Worm (Caenorhabditis elegans) whole organism, mixed stage, embryonic: ENCODE results near the gene bec-1.

Experiments
- M03D4.4 ChIP-seq: sonication (generic microtip); optimal IDR thresholded peaks from 2 replicates; lab custom pipeline; 2017; ENCODE audit warnings: mild to moderate bottlenecking, missing genetic modification characterization, missing compliant biosample characterization
- bed-3 ChIP-seq: fragments of 200-800 bp; sonication (Bioruptor generic); optimal IDR thresholded peaks from 3 replicates; lab custom pipeline; 2018; ENCODE audit warnings: mild to moderate bottlenecking, missing genetic modification characterization, moderate library complexity, missing compliant biosample characterization
- blmp-1 ChIP-seq: fragments of 150-350 bp; optimal IDR thresholded peaks from 2 replicates; lab custom pipeline; 2014; ENCODE audit warnings: missing biosample characterization, missing genetic modification characterization
- ceh-39 ChIP-seq: fragments of 150-350 bp; optimal IDR thresholded peaks from 2 replicates; lab custom pipeline; 2014; ENCODE audit warnings: missing biosample characterization, missing genetic modification characterization
- ceh-83 ChIP-seq: fragments of 200-800 bp; sonication (Bioruptor generic); optimal IDR thresholded peaks from 2 replicates; lab custom pipeline; 2018; ENCODE audit warnings: mild to moderate bottlenecking, missing genetic modification characterization, missing compliant biosample characterization
- ces-1 ChIP-seq: fragments of 150-350 bp; optimal IDR thresholded peaks from 2 replicates; lab custom pipeline; 2014; ENCODE audit warnings: missing biosample characterization, missing genetic modification reagents, missing genetic modification characterization
- cnd-1 ChIP-seq: fragments of 200-800 bp; sonication (Bioruptor generic); optimal IDR thresholded peaks from 2 replicates; lab custom pipeline; 2018; ENCODE audit warnings: mild to moderate bottlenecking, missing genetic modification characterization, missing compliant biosample characterization
- elt-1 ChIP-seq: sonication (generic microtip); optimal IDR thresholded peaks from 2 replicates; lab custom pipeline; 2017; ENCODE audit warnings: missing genetic modification characterization, mild to moderate bottlenecking, missing compliant biosample characterization, antibody characterized with exemption, moderate library complexity, borderline replicate concordance; ENCODE audit not compliant: insufficient read depth
- elt-3 ChIP-seq: fragments of 150-350 bp; optimal IDR thresholded peaks from 2 replicates; lab custom pipeline; 2014; ENCODE audit warnings: missing biosample characterization, missing genetic modification characterization
- flh-1 ChIP-seq: fragments of 200-800 bp; sonication (Bioruptor generic); optimal IDR thresholded peaks from 2 replicates; lab custom pipeline; 2018; ENCODE audit warnings: mild to moderate bottlenecking, missing genetic modification characterization, moderate library complexity, missing compliant biosample characterization
- ham-2 ChIP-seq: fragments of 200-800 bp; sonication (Bioruptor generic); optimal IDR thresholded peaks from 2 replicates; lab custom pipeline; 2018; ENCODE audit warnings: mild to moderate bottlenecking, missing genetic modification characterization, missing compliant biosample characterization
- hlh-1 ChIP-seq: fragments of 150-350 bp; optimal IDR thresholded peaks from 2 replicates; lab custom pipeline; 2014; ENCODE audit warnings: missing biosample characterization, missing genetic modification reagents, missing genetic modification characterization
- lin-13 ChIP-seq: fragments of 150-350 bp; optimal IDR thresholded peaks from 2 replicates; lab custom pipeline; 2014; ENCODE audit warnings: missing biosample characterization, missing genetic modification characterization
- lin-32 ChIP-seq: fragments of 200-800 bp; sonication (Bioruptor generic); optimal IDR thresholded peaks from 2 replicates; lab custom pipeline; 2018; ENCODE audit warnings: mild to moderate bottlenecking, missing genetic modification characterization, missing compliant biosample characterization
- lsy-2 ChIP-seq: fragments of 150-350 bp; optimal IDR thresholded peaks from 2 replicates; lab custom pipeline; 2014; ENCODE audit warnings: missing biosample characterization, missing genetic modification characterization
- mab-5 ChIP-seq: fragments of 150-350 bp; optimal IDR thresholded peaks from 2 replicates; lab custom pipeline; 2014; ENCODE audit warnings: missing biosample characterization, missing genetic modification characterization
- mep-1 ChIP-seq: fragments of 150-350 bp; optimal IDR thresholded peaks from 2 replicates; lab custom pipeline; 2017; ENCODE audit warnings: missing biosample characterization, missing genetic modification reagents, missing genetic modification characterization, inconsistent platforms
- mls-2 ChIP-seq: sonication (generic microtip); optimal IDR thresholded peaks from 2 replicates; lab custom pipeline; 2016; ENCODE audit warnings: mild to moderate bottlenecking, missing genetic modification characterization, moderate library complexity, missing compliant biosample characterization
- nhr-12 ChIP-seq: fragments of 150-350 bp; optimal IDR thresholded peaks from 2 replicates; lab custom pipeline; 2014; ENCODE audit warnings: missing biosample characterization, missing genetic modification characterization
- nhr-2 ChIP-seq: fragments of 150-350 bp; optimal IDR thresholded peaks from 2 replicates; lab custom pipeline; 2014; ENCODE audit warnings: missing biosample characterization, missing genetic modification characterization
- nhr-237 ChIP-seq: fragments of 150-350 bp; optimal IDR thresholded peaks from 2 replicates; lab custom pipeline; 2014; ENCODE audit warnings: missing biosample characterization, missing genetic modification characterization
- nhr-76 ChIP-seq: sonication (generic microtip); optimal IDR thresholded peaks from 2 replicates; lab custom pipeline; 2017; ENCODE audit warnings: missing biosample characterization, missing genetic modification characterization
- pha-4 ChIP-seq: fragments of 150-350 bp; optimal IDR thresholded peaks from 2 replicates; lab custom pipeline; 2018; ENCODE audit warnings: missing biosample characterization, missing genetic modification reagents, missing genetic modification characterization
- sem-2 ChIP-seq: fragments of 200-800 bp; sonication (Bioruptor generic); optimal IDR thresholded peaks from 2 replicates; lab custom pipeline; 2018; ENCODE audit warnings: mild to moderate bottlenecking, missing genetic modification characterization, missing compliant biosample characterization
- snpc-4 ChIP-seq: fragments of 150-350 bp; optimal IDR thresholded peaks from 2 replicates; lab custom pipeline; 2014; ENCODE audit warnings: missing biosample characterization, missing genetic modification characterization
- sptf-1 ChIP-seq: sonication (generic microtip); optimal IDR thresholded peaks from 2 replicates; lab custom pipeline; 2017; ENCODE audit warnings: mild to moderate bottlenecking, missing genetic modification characterization, moderate library complexity, missing compliant biosample characterization
- unc-120 ChIP-seq: sonication (generic microtip); optimal IDR thresholded peaks from 2 replicates; lab custom pipeline; 2017; ENCODE audit warnings: missing genetic modification characterization, missing compliant biosample characterization; ENCODE audit not compliant: poor library complexity, severe bottlenecking
- unc-62 ChIP-seq: fragments of 150-350 bp; optimal IDR thresholded peaks from 2 replicates; lab custom pipeline; 2014; ENCODE audit warnings: missing biosample characterization, missing genetic modification reagents, missing genetic modification characterization
- zip-8 ChIP-seq: fragments of 150-350 bp; optimal IDR thresholded peaks from 2 replicates; lab custom pipeline; 2014; ENCODE audit warnings: missing biosample characterization, missing genetic modification characterization
- ztf-11 ChIP-seq: fragments of 150-350 bp; optimal IDR thresholded peaks from 2 replicates; lab custom pipeline; 2014; ENCODE audit warnings: missing biosample characterization, missing genetic modification characterization

Gene bec-1

DNA sequence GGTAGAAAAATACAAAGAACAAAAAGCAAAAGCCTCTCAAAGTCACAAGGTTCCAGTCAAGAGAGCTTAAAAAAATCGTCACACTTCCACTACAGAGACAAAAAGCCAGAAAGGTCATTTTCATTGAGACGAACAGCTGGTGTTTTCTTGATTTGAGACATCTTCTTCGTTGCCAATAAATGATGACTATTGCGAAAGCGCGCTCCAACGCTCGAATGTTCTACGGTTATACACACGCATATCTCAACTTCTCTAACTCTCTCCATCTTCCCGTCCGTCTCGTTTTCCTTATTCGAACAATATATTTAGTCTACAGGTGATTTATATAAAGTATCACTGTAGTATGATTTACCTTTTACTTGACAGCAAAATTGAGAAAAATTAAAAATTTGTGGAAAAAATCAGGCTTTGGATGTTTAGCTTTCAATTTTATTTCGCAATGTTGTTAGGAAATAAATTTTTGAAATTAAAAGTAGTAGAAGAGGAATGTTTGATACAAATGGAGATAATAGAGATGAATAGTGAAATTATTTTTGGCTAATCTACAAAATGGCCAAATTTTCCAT lies 1.2 kb upstream of the bec-1 start (continued):
- TF ChIP-seq ceh-39 = no peak
- TF ChIP-seq nhr-237 (tag; lab: Kevin White, UChicago) = peak; percentile 4
- TF ChIP-seq sptf-1 (tag; lab: Kevin White, UChicago) = no peak
- TF ChIP-seq mls-2 (tag; lab: Kevin White, UChicago) = no peak
- TF ChIP-seq nhr-76 = no peak
- no peak for TF ChIP-seq ztf-11 (tag; lab: Kevin White, UChicago)
- TF ChIP-seq, all 35 proteins: peak for 8

DNA sequence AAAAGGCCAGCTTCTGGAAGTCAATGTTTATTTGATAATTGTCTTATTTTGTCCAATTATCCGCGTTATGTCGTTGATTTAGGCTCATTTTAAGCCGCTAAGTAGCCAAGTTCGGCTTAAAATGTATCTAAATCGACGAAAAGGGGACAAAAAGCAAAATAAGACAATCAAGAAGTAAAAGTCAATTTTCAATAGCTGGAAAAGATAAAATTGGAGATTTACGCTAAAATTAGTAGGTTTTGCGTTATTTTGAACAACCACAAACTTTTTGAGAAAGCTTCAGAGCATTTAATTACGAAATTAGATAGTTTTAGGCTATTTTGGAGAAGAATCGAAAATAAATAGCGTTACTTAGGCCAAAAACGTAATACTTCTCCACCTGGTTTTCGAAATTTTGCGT lies 1.3 kb downstream of the bec-1 start:
- TF ChIP-seq hlh-1 (tag; lab: Kevin White, UChicago) (no peak), zip-8 (no peak)

DNA sequence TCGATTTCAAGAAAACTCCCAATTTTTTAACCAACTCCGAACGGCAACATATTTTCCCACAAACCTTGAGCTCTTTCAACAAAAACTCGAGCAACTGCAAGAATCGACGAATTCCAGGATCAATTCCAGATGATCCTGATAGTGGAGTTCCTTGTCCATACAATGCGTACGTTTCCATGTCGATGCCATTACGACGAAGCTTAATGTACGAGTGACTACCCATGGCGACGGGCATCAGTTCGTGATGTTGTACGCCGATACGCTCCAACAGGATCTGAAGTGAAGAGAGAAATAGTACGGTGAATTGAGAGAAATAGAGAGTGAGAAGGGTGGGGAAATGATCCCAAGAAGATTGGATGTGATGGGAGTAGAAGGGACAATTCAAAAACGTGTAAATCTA lies 2.2 kb downstream of the bec-1 start:
- TF ChIP-seq ztf-11 (tag; lab: Kevin White, UChicago) (no peak), mab-5 (tag; lab: Kevin White, UChicago) (no peak), nhr-2 (tag; lab: Kevin White, UChicago) (no peak), blmp-1 (tag; lab: Kevin White, UChicago) (no peak), sem-2 (no peak)
- TF ChIP-seq, all 35 proteins: peak for 0

DNA sequence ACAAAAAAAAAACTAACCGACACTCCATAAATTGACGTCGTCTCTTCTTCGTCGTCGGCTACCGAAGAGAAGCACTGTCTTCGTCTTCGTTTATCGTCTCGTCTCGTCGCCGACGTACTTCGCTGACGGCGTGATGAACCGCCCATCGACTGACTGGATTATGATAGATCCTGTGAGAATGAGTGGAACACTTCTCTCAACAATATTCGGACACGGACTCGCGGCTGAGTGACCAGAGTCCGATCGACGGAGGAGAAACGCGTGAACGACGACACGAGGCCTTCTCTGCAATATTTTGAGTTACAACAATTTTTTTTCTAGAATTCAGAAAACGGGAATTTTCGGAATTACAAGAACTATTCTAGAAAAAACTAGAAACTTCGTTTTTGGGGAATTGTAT lies 4.0 kb downstream of the bec-1 start, which contains the start of gene skn-1:
Gene skn-1, minus strand, starts transcription at position 146 of the 400 bp plus-strand sequence.
- no peak for TF ChIP-seq mab-5 (tag; lab: Kevin White, UChicago)
- TF ChIP-seq mep-1 (tag; lab: Kevin White, UChicago) = no peak
- no peak for TF ChIP-seq sptf-1 (tag; lab: Kevin White, UChicago)
- TF ChIP-seq ham-2 (GFP tag; lab: Kevin White, UChicago) = no peak

DNA sequence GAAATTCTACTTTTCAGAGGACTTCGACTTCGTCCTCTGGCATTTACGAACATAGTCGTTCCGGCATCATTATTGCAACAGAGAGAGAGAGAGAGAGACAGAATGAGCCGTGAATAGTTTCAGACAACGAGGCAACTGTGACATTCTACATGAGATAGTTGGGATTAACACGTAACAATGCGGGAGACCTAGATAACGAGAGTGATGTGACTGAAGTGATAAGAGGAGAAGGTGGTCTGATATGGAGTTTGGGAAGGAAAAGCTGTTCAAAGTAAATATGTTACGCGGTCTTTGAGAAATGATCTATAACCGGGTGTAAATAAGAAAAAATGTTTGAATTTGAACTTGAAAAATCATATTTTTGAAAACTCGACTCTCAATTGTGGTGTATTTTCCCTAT lies 4.8 kb downstream of the bec-1 start:
- TF ChIP-seq ceh-83 = no peak
- no peak for TF ChIP-seq ham-2 (GFP tag; lab: Kevin White, UChicago)
- TF ChIP-seq sem-2 = no peak
- TF ChIP-seq lsy-2 (tag; lab: Kevin White, UChicago) = no peak
- TF ChIP-seq lin-32 = no peak
- no peak for TF ChIP-seq nhr-12 (tag; lab: Kevin White, UChicago)
- no peak for TF ChIP-seq zip-8
- TF ChIP-seq, all 35 proteins: peak for 0

DNA sequence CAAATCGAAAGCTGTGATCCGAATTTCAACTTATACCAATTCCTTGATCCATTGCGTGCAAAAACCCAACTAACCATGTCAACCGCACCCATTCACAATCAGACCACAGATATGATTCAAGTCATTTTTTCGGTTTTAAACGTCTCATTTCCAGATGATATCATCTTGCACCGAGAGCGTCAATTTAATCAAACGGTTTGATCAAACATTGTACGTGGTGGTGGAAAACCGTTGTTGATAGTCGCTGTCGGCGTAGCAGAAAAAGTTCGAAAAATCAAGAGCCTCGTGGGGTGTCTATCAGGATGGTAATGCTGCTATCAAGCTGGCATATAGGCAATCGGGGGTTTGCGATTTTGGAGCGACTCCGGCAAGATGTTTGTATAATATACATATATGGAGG lies 5.3 kb downstream of the bec-1 start:
- no peak for TF ChIP-seq lin-13
- TF ChIP-seq elt-3 (tag; lab: Kevin White, UChicago) = no peak

DNA sequence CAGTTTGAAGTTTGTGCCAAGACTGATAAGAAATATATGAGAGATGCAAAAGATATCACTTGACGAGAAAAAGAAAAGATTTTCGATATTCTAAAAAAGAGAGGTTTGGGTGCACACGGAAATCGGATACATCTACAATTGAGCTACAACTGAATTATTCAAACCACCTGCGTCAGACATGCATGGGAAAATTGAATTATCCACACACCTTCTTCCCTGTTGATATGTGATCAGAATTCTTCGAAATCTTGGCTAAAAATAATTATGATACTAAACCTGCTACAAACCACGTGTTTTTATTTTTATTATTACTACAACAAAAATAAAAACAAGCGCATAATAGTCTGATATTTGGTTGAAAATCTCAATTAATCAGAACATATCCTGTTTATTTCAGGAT lies 6.0 kb downstream of the bec-1 start:
- TF ChIP-seq ces-1 (GFP tag; lab: Kevin White, UChicago) (peak; percentile 19), snpc-4 (tag; lab: Kevin White, UChicago) (no peak)
- TF ChIP-seq, all 35 proteins: peak for 1

DNA sequence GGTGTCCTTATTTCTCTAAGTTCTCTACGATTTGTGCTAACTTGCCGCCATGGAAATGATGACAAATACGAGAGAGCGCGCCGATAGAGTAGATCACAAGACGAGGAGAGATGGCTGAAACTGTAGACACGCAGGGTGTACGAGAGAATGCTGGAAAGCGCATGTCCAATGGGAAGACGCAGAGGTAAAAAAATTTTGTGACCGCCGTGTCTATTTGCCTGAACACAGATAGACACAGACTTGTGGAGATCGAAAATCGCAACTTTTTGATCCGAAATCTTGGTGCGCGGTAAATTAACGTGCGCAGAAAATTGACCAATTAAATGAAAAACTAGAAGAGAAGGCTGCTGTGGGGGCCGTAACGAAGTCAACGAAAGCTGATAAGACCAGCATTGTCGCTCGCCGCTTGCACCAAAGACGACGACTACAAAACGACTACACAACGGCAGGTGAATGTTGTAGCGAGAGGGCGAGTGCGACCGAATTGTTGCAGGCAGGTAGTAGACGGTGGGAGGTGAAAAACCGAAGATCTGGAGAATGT lies 7.0 kb downstream of the bec-1 start:
- TF ChIP-seq ham-2 (GFP tag; lab: Kevin White, UChicago) = peak; percentile 73
- TF ChIP-seq bed-3 (GFP tag; lab: Kevin White, UChicago) = no peak
- TF ChIP-seq pha-4 (tag; lab: Kevin White, UChicago) = peak; percentile 50
- no peak for TF ChIP-seq mab-5 (tag; lab: Kevin White, UChicago)
- no peak for TF ChIP-seq flh-1 (GFP tag; lab: Kevin White, UChicago)
- peak; percentile 85 for TF ChIP-seq nhr-237 (tag; lab: Kevin White, UChicago)
- no peak for TF ChIP-seq mep-1 (tag; lab: Kevin White, UChicago)
- TF ChIP-seq hlh-1 (tag; lab: Kevin White, UChicago) = no peak
- TF ChIP-seq elt-3 (tag; lab: Kevin White, UChicago) = no peak
- no peak for TF ChIP-seq nhr-2 (tag; lab: Kevin White, UChicago)
- TF ChIP-seq lsy-2 (tag; lab: Kevin White, UChicago) = no peak
- TF ChIP-seq M03D4.4 (tag; lab: Kevin White, UChicago) = no peak
- TF ChIP-seq blmp-1 (tag; lab: Kevin White, UChicago) = peak; percentile 10
- TF ChIP-seq elt-1 (tag; lab: Kevin White, UChicago) = peak; percentile 27
- no peak for TF ChIP-seq cnd-1 (tag; lab: Kevin White, UChicago)
- peak; percentile 49 for TF ChIP-seq unc-62 (GFP tag; lab: Kevin White, UChicago)
- peak; percentile 41 for TF ChIP-seq unc-120 (tag; lab: Kevin White, UChicago)
